Worm (Caenorhabditis elegans) whole organism, late embryonic: ENCODE data around the gene tsp-16.

Source experiments
- K09A11.1 ChIP-seq: sonication (generic microtip); optimal IDR thresholded peaks from 2 replicates; lab custom pipeline; 2017; ENCODE audit warnings: antibody characterized with exemption, mild to moderate bottlenecking, missing genetic modification characterization, missing compliant biosample characterization; ENCODE audit not compliant: insufficient read depth
- ama-1 ChIP-seq: fragments of 150-350 bp; optimal IDR thresholded peaks from 2 replicates; lab custom pipeline; 2014
- elt-2 ChIP-seq: sonication (generic microtip); optimal IDR thresholded peaks from 2 replicates; lab custom pipeline; 2016; ENCODE audit warnings: missing genetic modification reagents, missing genetic modification characterization, missing compliant biosample characterization
- lim-6 ChIP-seq: sonication (generic microtip); optimal IDR thresholded peaks from 2 replicates; lab custom pipeline; 2016; ENCODE audit warnings: missing genetic modification characterization, missing compliant biosample characterization
- pha-4 ChIP-seq: fragments of 150-350 bp; optimal IDR thresholded peaks from 2 replicates; lab custom pipeline; 2018; ENCODE audit warnings: missing biosample characterization, missing genetic modification reagents, missing genetic modification characterization
- pros-1 ChIP-seq: fragments of 150-350 bp; optimal IDR thresholded peaks from 2 replicates; lab custom pipeline; 2014; ENCODE audit warnings: missing biosample characterization, missing genetic modification reagents, missing genetic modification characterization
- rnt-1 ChIP-seq: sonication (generic microtip); optimal IDR thresholded peaks from 2 replicates; lab custom pipeline; 2016; ENCODE audit warnings: missing genetic modification characterization, missing compliant biosample characterization
- tbx-2 ChIP-seq: sonication (generic microtip); optimal IDR thresholded peaks from 2 replicates; lab custom pipeline; 2016; ENCODE audit warnings: missing genetic modification characterization, missing compliant biosample characterization

DNA sequence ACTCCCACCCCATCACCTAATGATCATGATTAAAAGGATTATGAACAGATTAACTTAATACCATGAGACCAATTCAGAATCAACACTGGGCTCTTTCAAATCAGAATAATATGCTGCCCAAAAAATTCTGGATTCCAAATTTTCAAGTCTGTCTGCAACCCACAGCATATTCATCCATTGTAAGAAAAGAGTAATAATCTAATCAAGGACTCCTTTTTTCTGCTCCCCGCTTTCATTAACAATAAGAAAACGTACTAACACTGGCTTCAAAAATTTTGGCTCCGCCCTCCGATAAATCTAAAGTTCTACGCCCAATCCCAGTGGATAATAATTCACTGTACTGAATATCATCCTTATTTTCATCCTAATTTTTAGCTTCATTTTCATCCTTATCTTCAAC, 8.2 kb downstream of the tsp-16 start:
- TF ChIP-seq rnt-1 (tag; lab: Kevin White, UChicago) (no peak), K09A11.1 (tag; lab: Kevin White, UChicago) (no peak), pha-4 (tag; lab: Kevin White, UChicago) (no peak), lim-6 (tag; lab: Kevin White, UChicago) (no peak), elt-2 (tag; lab: Kevin White, UChicago) (no peak), tbx-2 (tag; lab: Kevin White, UChicago) (no peak), ama-1 (lab: Kevin White, UChicago) (no peak), pros-1 (no peak)
